Fruit fly (Drosophila melanogaster): ENCODE results near the gene MED20.

dm6 chr2L:8031588-8031987 is 41.1 kb downstream of the MED20 start:
- TF ChIP-seq onecut (GFP tag; IDR thresholded peaks at IDR 0.05) (no peak), bab2 (GFP tag; optimal IDR thresholded peaks at IDR 0.05) (no peak), pzg (GFP tag; optimal IDR thresholded peaks at IDR 0.05) (no peak), psq (GFP tag; optimal IDR thresholded peaks at IDR 0.05) (no peak), ssp (GFP tag; IDR thresholded peaks at IDR 0.05) (no peak), kay (GFP tag; optimal IDR thresholded peaks at IDR 0.05) (no peak), gcm (GFP tag; optimal IDR thresholded peaks at IDR 0.05) (no peak), CG4424 (GFP tag; optimal IDR thresholded peaks at IDR 0.05) (no peak), CG3847 (GFP tag; IDR thresholded peaks at IDR 0.05) (no peak), Hand (GFP tag; optimal IDR thresholded peaks at IDR 0.05) (no peak)

All from whole organism, embryonic.